Worm (Caenorhabditis elegans) whole organism, L1 larva: Measurements from ENCODE around the gene taap-1.

Source experiments
- ama-1 ChIP-seq: fragments of 150-350 bp; optimal IDR thresholded peaks from 2 replicates; lab custom pipeline; 2014
- ceh-82 ChIP-seq, 3 experiments: fragments of 150-350 bp in 1 of 3; sonication (generic microtip) in 2 of 3; optimal IDR thresholded peaks; 2 replicates each; lab custom pipeline; 2014 to 2017; ENCODE audit warnings: missing biosample characterization in 3 of 3, missing genetic modification characterization in 3 of 3
- egl-27 ChIP-seq, 2 experiments: fragments of 150-350 bp in 1 of 2; sonication (generic microtip); optimal IDR thresholded peaks; 3 replicates each; lab custom pipeline; 2017 to 2018; ENCODE audit warnings: missing biosample characterization in 2 of 2, missing genetic modification characterization in 2 of 2, missing genetic modification reagents in 2 of 2
- nhr-77 ChIP-seq: fragments of 150-350 bp; optimal IDR thresholded peaks from 2 replicates; lab custom pipeline; 2014; ENCODE audit warnings: missing biosample characterization, missing genetic modification characterization
- rnt-1 ChIP-seq: sonication (generic microtip); optimal IDR thresholded peaks from 2 replicates; lab custom pipeline; 2016; ENCODE audit warnings: mild to moderate bottlenecking, missing genetic modification characterization, moderate library complexity, missing compliant biosample characterization
- ztf-11 ChIP-seq, 2 experiments: sonication (generic microtip); optimal IDR thresholded peaks; 2 replicates each; lab custom pipeline; 2016 to 2017; ENCODE audit warnings: missing genetic modification characterization in 2 of 2, missing biosample characterization in 1 of 2, missing compliant biosample characterization in 1 of 2

ce11 chrII:8446731-8447130 is 36.9 kb downstream of the taap-1 start, which contains the start of gene cut-3:
- no peak for TF ChIP-seq egl-27 (tag; optimal IDR thresholded peaks at IDR 0.05; lab: Kevin White, UChicago)
- TF ChIP-seq ztf-11 (tag; optimal IDR thresholded peaks at IDR 0.05; lab: Kevin White, UChicago), result no peak
- TF ChIP-seq ceh-82 (tag; optimal IDR thresholded peaks at IDR 0.05; lab: Kevin White, UChicago), result no peak
- no peak for TF ChIP-seq rnt-1 (tag; lab: Kevin White, UChicago)
- TF ChIP-seq ama-1, result no peak
- no peak for TF ChIP-seq nhr-77 (tag; lab: Kevin White, UChicago)
